1 fruit fly cellular context compared by ENCODE assay signal in genomic region chrX:4457790-4458189, dm6.
TF ChIP-seq lines count a peak whose summit lies in the region.

No protein-coding gene starts in this region.

TF ChIP-seq in whole organism, embryonic, 481 proteins besides CTCF, POLR2A, EP300 and RAD21 (continued from another document and continues in another):
- TF ChIP-seq CG2116 (GFP tag; optimal IDR thresholded peaks at IDR 0.05; lab: Kevin White, UChicago) = no peak
- TF ChIP-seq GATAe (GFP tag; conservative IDR thresholded peaks at IDR 0.05; lab: Robert Waterston, UW) = no peak
- no peak for TF ChIP-seq CG10274 (GFP tag; optimal IDR thresholded peaks at IDR 0.05; lab: Kevin White, UChicago)
- TF ChIP-seq HmgZ (tag; optimal IDR thresholded peaks at IDR 0.05; lab: Kevin White, UChicago) = no peak
- TF ChIP-seq CG11696 (GFP tag; IDR thresholded peaks at IDR 0.05; lab: Robert Waterston, UW) = no peak
- no peak for TF ChIP-seq CG15514 (GFP tag; optimal IDR thresholded peaks at IDR 0.05; lab: Kevin White, UChicago)
- no peak for TF ChIP-seq Oli (tag; optimal IDR thresholded peaks at IDR 0.05; lab: Kevin White, UChicago)
- peak; percentile 42 for TF ChIP-seq sd (tag; optimal IDR thresholded peaks at IDR 0.05; lab: Kevin White, UChicago)
- TF ChIP-seq gem (tag; optimal IDR thresholded peaks at IDR 0.05; lab: Kevin White, UChicago) = peak; percentile 60
- 0 out of 3 replicates have a peak, but pooled peaks have one; percentile 23 for TF ChIP-seq Mrtf (GFP tag; IDR thresholded peaks at IDR 0.05; lab: Robert Waterston, UW)
- no peak for TF ChIP-seq NK7.1 (GFP tag; optimal IDR thresholded peaks at IDR 0.05; lab: Kevin White, UChicago)
- no peak for TF ChIP-seq dimm (GFP tag; IDR thresholded peaks at IDR 0.05; lab: Robert Waterston, UW)
- TF ChIP-seq CG4617 (GFP tag; optimal IDR thresholded peaks at IDR 0.05; lab: Kevin White, UChicago; ENCODE audit: borderline replicate concordance) = no peak
- no peak for TF ChIP-seq CG6272 (GFP tag; IDR thresholded peaks at IDR 0.05; lab: Robert Waterston, UW)
- no peak for TF ChIP-seq emc (GFP tag; optimal IDR thresholded peaks at IDR 0.05; lab: Kevin White, UChicago)
- no peak for TF ChIP-seq CG12299 (tag; optimal IDR thresholded peaks at IDR 0.05; lab: Kevin White, UChicago)
- no peak for TF ChIP-seq CG17385 (GFP tag; optimal IDR thresholded peaks at IDR 0.05; lab: Kevin White, UChicago)
- no peak for TF ChIP-seq CG32532 (GFP tag; IDR thresholded peaks at IDR 0.05; lab: Robert Waterston, UW)
- no peak for TF ChIP-seq en (GFP tag; optimal IDR thresholded peaks at IDR 0.05; lab: Kevin White, UChicago)
- no peak for TF ChIP-seq ato (GFP tag; IDR thresholded peaks at IDR 0.05; lab: Robert Waterston, UW; ENCODE audit: partially characterized antibody)
- TF ChIP-seq CG31365 (tag; optimal IDR thresholded peaks at IDR 0.05; lab: Kevin White, UChicago) = no peak
- no peak for TF ChIP-seq CG10654 (GFP tag; optimal IDR thresholded peaks at IDR 0.05; lab: Kevin White, UChicago)
- TF ChIP-seq al (GFP tag; IDR thresholded peaks at IDR 0.05; lab: Robert Waterston, UW) = no peak
- TF ChIP-seq Hr39 (optimal IDR thresholded peaks at IDR 0.05; lab: Kevin White, UChicago) = no peak
- TF ChIP-seq gcm2 (GFP tag; optimal IDR thresholded peaks at IDR 0.05; lab: Kevin White, UChicago) = no peak
- TF ChIP-seq Drgx (GFP tag; IDR thresholded peaks at IDR 0.05; lab: Robert Waterston, UW) = no peak
- TF ChIP-seq Sox102F (GFP tag; optimal IDR thresholded peaks at IDR 0.05; lab: Kevin White, UChicago) = peak; percentile 54
- no peak for TF ChIP-seq CG17612 (GFP tag; IDR thresholded peaks at IDR 0.05; lab: Robert Waterston, UW)
- TF ChIP-seq CG11398 (GFP tag; optimal IDR thresholded peaks at IDR 0.05; lab: Kevin White, UChicago) = no peak
- TF ChIP-seq knrl (GFP tag; IDR thresholded peaks at IDR 0.05; lab: Robert Waterston, UW; ENCODE audit: partially characterized antibody) = no peak
- no peak for TF ChIP-seq B-H1 (GFP tag; IDR thresholded peaks at IDR 0.05; lab: Robert Waterston, UW)
- TF ChIP-seq Hr3 (GFP tag; optimal IDR thresholded peaks at IDR 0.05; lab: Kevin White, UChicago) = no peak
- TF ChIP-seq vfl (GFP tag; optimal IDR thresholded peaks at IDR 0.05; lab: Kevin White, UChicago) = no peak
- peak; percentile 77 for TF ChIP-seq sens (GFP tag; lab: Kevin White, UChicago)
- no peak for TF ChIP-seq Sry-β (GFP tag; optimal IDR thresholded peaks at IDR 0.05; lab: Kevin White, UChicago)
- no peak for TF ChIP-seq pho (GFP tag; optimal IDR thresholded peaks at IDR 0.05; lab: Kevin White, UChicago)
- no peak for TF ChIP-seq CG7556 (GFP tag; optimal IDR thresholded peaks at IDR 0.05; lab: Kevin White, UChicago)
- no peak for TF ChIP-seq CG17186 (GFP tag; optimal IDR thresholded peaks at IDR 0.05; lab: Kevin White, UChicago)
- no peak for TF ChIP-seq fd64A (GFP tag; optimal IDR thresholded peaks at IDR 0.05; lab: Kevin White, UChicago)
- peak; percentile 5 for TF ChIP-seq tap (tag; optimal IDR thresholded peaks at IDR 0.05; lab: Kevin White, UChicago)
- TF ChIP-seq TFAM (GFP tag; optimal IDR thresholded peaks at IDR 0.05; lab: Kevin White, UChicago) = no peak
- TF ChIP-seq Rfx (GFP tag; IDR thresholded peaks at IDR 0.05; lab: Robert Waterston, UW) = no peak
- 0 out of 2 replicates have a peak, but pooled peaks have one; percentile 26 for TF ChIP-seq Ptx1 (GFP tag; IDR thresholded peaks at IDR 0.05; lab: Robert Waterston, UW)
- TF ChIP-seq BtbVII (GFP tag; optimal IDR thresholded peaks at IDR 0.05; lab: Kevin White, UChicago) = no peak
- no peak for TF ChIP-seq CG12744 (GFP tag; optimal IDR thresholded peaks at IDR 0.05; lab: Kevin White, UChicago)
- TF ChIP-seq CG11695 (GFP tag; IDR thresholded peaks at IDR 0.05; lab: Robert Waterston, UW) = no peak
- peak; percentile 35 for TF ChIP-seq CG7839 (tag; optimal IDR thresholded peaks at IDR 0.05; lab: Kevin White, UChicago)
- TF ChIP-seq sug (tag; optimal IDR thresholded peaks at IDR 0.05; lab: Kevin White, UChicago) = no peak
- TF ChIP-seq CG12391 (tag; optimal IDR thresholded peaks at IDR 0.05; lab: Kevin White, UChicago) = peak; percentile 30
- TF ChIP-seq CG11560 (tag; IDR thresholded peaks at IDR 0.05; lab: Robert Waterston, UW) = no peak
- TF ChIP-seq Med (GFP tag; lab: Kevin White, UChicago) = peak; percentile 73
- no peak for TF ChIP-seq hth (optimal IDR thresholded peaks at IDR 0.05; lab: Kevin White, UChicago)
- no peak for TF ChIP-seq ap (GFP tag; IDR thresholded peaks at IDR 0.05; lab: Robert Waterston, UW)
- no peak for TF ChIP-seq lov (optimal IDR thresholded peaks at IDR 0.05; lab: Kevin White, UChicago)
- no peak for TF ChIP-seq lov (GFP tag; IDR thresholded peaks at IDR 0.05; lab: Robert Waterston, UW)
- no peak for TF ChIP-seq crc (GFP tag; optimal IDR thresholded peaks at IDR 0.05; lab: Kevin White, UChicago)
- no peak for TF ChIP-seq CG18599 (GFP tag; optimal IDR thresholded peaks at IDR 0.05; lab: Kevin White, UChicago)
- TF ChIP-seq gt (GFP tag; IDR thresholded peaks at IDR 0.05; lab: Robert Waterston, UW) = no peak
- TF ChIP-seq Hand (GFP tag; optimal IDR thresholded peaks at IDR 0.05; lab: Kevin White, UChicago) = no peak
- TF ChIP-seq tin (GFP tag; optimal IDR thresholded peaks at IDR 0.05; lab: Kevin White, UChicago) = no peak
- TF ChIP-seq chm (GFP tag; IDR thresholded peaks at IDR 0.05; lab: Robert Waterston, UW) = no peak
- TF ChIP-seq Opbp (GFP tag; IDR thresholded peaks at IDR 0.05; lab: Robert Waterston, UW; ENCODE audit: partially characterized antibody) = no peak
- no peak for TF ChIP-seq CG9437 (GFP tag; optimal IDR thresholded peaks at IDR 0.05; lab: Kevin White, UChicago)
- TF ChIP-seq bigmax (GFP tag; optimal IDR thresholded peaks at IDR 0.05; lab: Kevin White, UChicago) = no peak
- TF ChIP-seq HLH3B (GFP tag; IDR thresholded peaks at IDR 0.05; lab: Robert Waterston, UW) = 0 out of 2 replicates have a peak, but pooled peaks have one; percentile 21
- no peak for TF ChIP-seq Atf-2 (GFP tag; optimal IDR thresholded peaks at IDR 0.05; lab: Kevin White, UChicago)
- no peak for TF ChIP-seq CG12219 (GFP tag; optimal IDR thresholded peaks at IDR 0.05; lab: Kevin White, UChicago)
- TF ChIP-seq kay (GFP tag; optimal IDR thresholded peaks at IDR 0.05; lab: Kevin White, UChicago) = no peak
- no peak for TF ChIP-seq pita (GFP tag; optimal IDR thresholded peaks at IDR 0.05; lab: Kevin White, UChicago)
- TF ChIP-seq CG12071 (GFP tag; optimal IDR thresholded peaks at IDR 0.05; lab: Kevin White, UChicago) = no peak
- no peak for TF ChIP-seq CG2889 (GFP tag; IDR thresholded peaks at IDR 0.05; lab: Robert Waterston, UW)
- no peak for TF ChIP-seq Gsc (GFP tag; IDR thresholded peaks at IDR 0.05; lab: Robert Waterston, UW)
- TF ChIP-seq ken (GFP tag; IDR thresholded peaks at IDR 0.05; lab: Robert Waterston, UW) = 0 out of 3 replicates have a peak, but pooled peaks have one; percentile 37
- peak; percentile 39 for TF ChIP-seq CG15601 (tag; optimal IDR thresholded peaks at IDR 0.05; lab: Kevin White, UChicago)
- peak; percentile 50 for TF ChIP-seq oc (tag; optimal IDR thresholded peaks at IDR 0.05; lab: Kevin White, UChicago)
- TF ChIP-seq disco-r (GFP tag; optimal IDR thresholded peaks at IDR 0.05; lab: Kevin White, UChicago) = no peak
- TF ChIP-seq CG11504 (tag; optimal IDR thresholded peaks at IDR 0.05; lab: Kevin White, UChicago) = peak; percentile 54
- no peak for TF ChIP-seq h (optimal IDR thresholded peaks at IDR 0.05; lab: Kevin White, UChicago)
- no peak for TF ChIP-seq HHEX (GFP tag; optimal IDR thresholded peaks at IDR 0.05; lab: Kevin White, UChicago)
- TF ChIP-seq CG5180 (GFP tag; optimal IDR thresholded peaks at IDR 0.05; lab: Kevin White, UChicago) = no peak
- TF ChIP-seq CG33213 (GFP tag; optimal IDR thresholded peaks at IDR 0.05; lab: Kevin White, UChicago) = peak; percentile 2
- no peak for TF ChIP-seq CG6683 (GFP tag; optimal IDR thresholded peaks at IDR 0.05; lab: Kevin White, UChicago)
- no peak for TF ChIP-seq lbe (GFP tag; optimal IDR thresholded peaks at IDR 0.05; lab: Kevin White, UChicago)
- TF ChIP-seq CG10979 (tag; optimal IDR thresholded peaks at IDR 0.05; lab: Kevin White, UChicago) = peak; percentile 46
- TF ChIP-seq kni (GFP tag; optimal IDR thresholded peaks at IDR 0.05; lab: Kevin White, UChicago) = peak; percentile 14
- peak; percentile 4 for TF ChIP-seq Vsx1 (GFP tag; optimal IDR thresholded peaks at IDR 0.05; lab: Kevin White, UChicago)
- TF ChIP-seq CG13424 (tag; optimal IDR thresholded peaks at IDR 0.05; lab: Kevin White, UChicago) = no peak
- no peak for TF ChIP-seq Awh (GFP tag; IDR thresholded peaks at IDR 0.05; lab: Robert Waterston, UW)
- 0 out of 3 replicates have a peak, but pooled peaks have one; percentile 20 for TF ChIP-seq CG11093 (GFP tag; IDR thresholded peaks at IDR 0.05; lab: Robert Waterston, UW)
- TF ChIP-seq sisA (GFP tag; IDR thresholded peaks at IDR 0.05; lab: Robert Waterston, UW) = 0 out of 2 replicates have a peak, but pooled peaks have one; percentile 33
- TF ChIP-seq HLHmδ (GFP tag; optimal IDR thresholded peaks at IDR 0.05; lab: Kevin White, UChicago) = peak; percentile 10
- TF ChIP-seq Jarid2 (GFP tag; optimal IDR thresholded peaks at IDR 0.05; lab: Kevin White, UChicago) = no peak
- no peak for TF ChIP-seq seq (GFP tag; IDR thresholded peaks at IDR 0.05; lab: Robert Waterston, UW)
- TF ChIP-seq pb (GFP tag; optimal IDR thresholded peaks at IDR 0.05; lab: Kevin White, UChicago) = no peak
- TF ChIP-seq CG17802 (tag; optimal IDR thresholded peaks at IDR 0.05; lab: Kevin White, UChicago) = no peak
- no peak for TF ChIP-seq ac (GFP tag; optimal IDR thresholded peaks at IDR 0.05; lab: Kevin White, UChicago)
- TF ChIP-seq CG17568 (GFP tag; optimal IDR thresholded peaks at IDR 0.05; lab: Kevin White, UChicago) = no peak
- no peak for TF ChIP-seq inv (GFP tag; IDR thresholded peaks at IDR 0.05; lab: Robert Waterston, UW; ENCODE audit: partially characterized antibody)
- no peak for TF ChIP-seq CG7372 (GFP tag; IDR thresholded peaks at IDR 0.05; lab: Robert Waterston, UW)
- TF ChIP-seq CG31388 (GFP tag; optimal IDR thresholded peaks at IDR 0.05; lab: Kevin White, UChicago) = no peak
- peak; percentile 50 for TF ChIP-seq CG18262 (tag; optimal IDR thresholded peaks at IDR 0.05; lab: Kevin White, UChicago)
- TF ChIP-seq slp2 (GFP tag; optimal IDR thresholded peaks at IDR 0.05; lab: Kevin White, UChicago) = no peak
- no peak for TF ChIP-seq trh (GFP tag; optimal IDR thresholded peaks at IDR 0.05; lab: Kevin White, UChicago)
- TF ChIP-seq zen2 (GFP tag; IDR thresholded peaks at IDR 0.05; lab: Robert Waterston, UW; ENCODE audit: partially characterized antibody) = no peak
- TF ChIP-seq dmrt99B (tag; optimal IDR thresholded peaks at IDR 0.05; lab: Kevin White, UChicago) = peak; percentile 15
- TF ChIP-seq ase (GFP tag; IDR thresholded peaks at IDR 0.05; lab: Robert Waterston, UW) = no peak
- TF ChIP-seq CG8944 (GFP tag; optimal IDR thresholded peaks at IDR 0.05; lab: Kevin White, UChicago) = no peak
- TF ChIP-seq ssp (GFP tag; IDR thresholded peaks at IDR 0.05; lab: Robert Waterston, UW) = no peak
- TF ChIP-seq CG15011 (GFP tag; optimal IDR thresholded peaks at IDR 0.05; lab: Kevin White, UChicago) = peak; percentile 32
- TF ChIP-seq nom (GFP tag; optimal IDR thresholded peaks at IDR 0.05; lab: Kevin White, UChicago) = no peak
- TF ChIP-seq az2 (GFP tag; optimal IDR thresholded peaks at IDR 0.05; lab: Kevin White, UChicago) = peak; percentile 20
- no peak for TF ChIP-seq C15 (GFP tag; IDR thresholded peaks at IDR 0.05; lab: Robert Waterston, UW)
- no peak for TF ChIP-seq jigr1 (GFP tag; IDR thresholded peaks at IDR 0.05; lab: Robert Waterston, UW)
- TF ChIP-seq CG32772 (GFP tag; IDR thresholded peaks at IDR 0.05; lab: Robert Waterston, UW) = 0 out of 2 replicates have a peak, but pooled peaks have one; percentile 19
- TF ChIP-seq CG16813 (GFP tag; IDR thresholded peaks at IDR 0.05; lab: Robert Waterston, UW; ENCODE audit: partially characterized antibody) = no peak
- peak; percentile 17 for TF ChIP-seq CG16815 (GFP tag; optimal IDR thresholded peaks at IDR 0.05; lab: Kevin White, UChicago)
- TF ChIP-seq ranshi (GFP tag; IDR thresholded peaks at IDR 0.05; lab: Robert Waterston, UW) = 0 out of 2 replicates have a peak, but pooled peaks have one; percentile 30
- TF ChIP-seq mirr (GFP tag; optimal IDR thresholded peaks at IDR 0.05; lab: Kevin White, UChicago) = no peak
- TF ChIP-seq Elba2 (GFP tag; optimal IDR thresholded peaks at IDR 0.05; lab: Kevin White, UChicago) = no peak
- no peak for TF ChIP-seq Poxn (GFP tag; IDR thresholded peaks at IDR 0.05; lab: Robert Waterston, UW)
- TF ChIP-seq fu2 (GFP tag; optimal IDR thresholded peaks at IDR 0.05; lab: Kevin White, UChicago) = no peak
- TF ChIP-seq gsb-n (tag; optimal IDR thresholded peaks at IDR 0.05; lab: Kevin White, UChicago) = no peak
- peak; percentile 39 for TF ChIP-seq CG14710 (tag; optimal IDR thresholded peaks at IDR 0.05; lab: Kevin White, UChicago)
- peak in 1 of 2 experiments; percentile 4 for TF ChIP-seq Hr51 (GFP tag; optimal IDR thresholded peaks at IDR 0.05; lab: Kevin White, UChicago)
- no peak for TF ChIP-seq CG7987 (GFP tag; optimal IDR thresholded peaks at IDR 0.05; lab: Kevin White, UChicago)
- no peak for TF ChIP-seq CG3281 (GFP tag; optimal IDR thresholded peaks at IDR 0.05; lab: Kevin White, UChicago)
- TF ChIP-seq CG4404 (GFP tag; IDR thresholded peaks at IDR 0.05; lab: Robert Waterston, UW) = no peak
- TF ChIP-seq run (tag; optimal IDR thresholded peaks at IDR 0.05; lab: Kevin White, UChicago) = peak; percentile 4
- TF ChIP-seq psq (GFP tag; optimal IDR thresholded peaks at IDR 0.05; lab: Kevin White, UChicago) = no peak
- TF ChIP-seq Trl (optimal IDR thresholded peaks at IDR 0.05; lab: Kevin White, UChicago) = no peak
- peak; percentile 14 for TF ChIP-seq Trl (GFP tag; optimal IDR thresholded peaks at IDR 0.05; lab: Kevin White, UChicago)
- no peak for TF ChIP-seq CG8478 (optimal IDR thresholded peaks at IDR 0.05; lab: Kevin White, UChicago)
- no peak for TF ChIP-seq aop (GFP tag; IDR thresholded peaks at IDR 0.05; lab: Robert Waterston, UW)
- TF ChIP-seq Lim3 (GFP tag; IDR thresholded peaks at IDR 0.05; lab: Robert Waterston, UW) = no peak
- no peak for TF ChIP-seq mld (GFP tag; IDR thresholded peaks at IDR 0.05; lab: Robert Waterston, UW; ENCODE audit: partially characterized antibody)
- no peak for TF ChIP-seq CG4707 (GFP tag; optimal IDR thresholded peaks at IDR 0.05; lab: Kevin White, UChicago)
- TF ChIP-seq CG7271 (tag; optimal IDR thresholded peaks at IDR 0.05; lab: Kevin White, UChicago) = no peak
- peak; percentile 12 for TF ChIP-seq unpg (GFP tag; optimal IDR thresholded peaks at IDR 0.05; lab: Kevin White, UChicago)
